Fruit fly (Drosophila melanogaster) whole organism, adult: ENCODE results near the gene NUCB1.

ENCODE experiments used
- CG1620 ChIP-seq: fragments of 200-800 bp; sonication (Bioruptor generic); optimal IDR thresholded peaks from 2 replicates; lab custom pipeline; 2016; ENCODE audit warnings: missing biosample characterization, missing genetic modification characterization

NUCB1 gene

dm6 chr3L:17750488-17750887 is 51.6 kb downstream of the NUCB1 start, which contains the start of gene Adgf-B:
Gene Adgf-B (minus strand): TSS chr3L:17750588.
- TF ChIP-seq CG1620 (GFP tag; lab: Kevin White, UChicago): no peak
